Fruit fly (Drosophila melanogaster) whole organism, embryonic: ENCODE measurements around the gene CG6168.

ENCODE experiments used
- Aef1 ChIP-seq: fragments of 200-800 bp; sonication (Bioruptor generic); IDR thresholded peaks from 3 replicates; pipeline ENCODE4 v1.3.6; 2022; ENCODE audit warnings: missing biosample characterization, missing genetic modification characterization
- BtbVII ChIP-seq: fragments of 200-800 bp; sonication (Bioruptor generic); optimal IDR thresholded peaks from 3 replicates; lab custom pipeline; 2017; ENCODE audit warnings: missing biosample characterization, mild to moderate bottlenecking, missing genetic modification characterization
- CG11398 ChIP-seq: fragments of 200-800 bp; sonication (Bioruptor generic); optimal IDR thresholded peaks from 2 replicates; lab custom pipeline; 2016; ENCODE audit warnings: missing biosample characterization, missing genetic modification characterization
- CG12071 ChIP-seq: fragments of 200-800 bp; sonication (Bioruptor generic); optimal IDR thresholded peaks from 3 replicates; lab custom pipeline; 2018; ENCODE audit warnings: missing biosample characterization, mild to moderate bottlenecking, missing genetic modification characterization
- CG12219 ChIP-seq: fragments of 200-800 bp; sonication (Bioruptor generic); optimal IDR thresholded peaks from 3 replicates; lab custom pipeline; 2018; ENCODE audit warnings: missing biosample characterization, mild to moderate bottlenecking, missing genetic modification characterization
- CG12769 ChIP-seq: fragments of 200-800 bp; sonication (Bioruptor generic); optimal IDR thresholded peaks from 2 replicates; lab custom pipeline; 2019; ENCODE audit warnings: missing biosample characterization, mild to moderate bottlenecking, missing genetic modification characterization, moderate library complexity
- CG12942 ChIP-seq: fragments of 200-800 bp; sonication (Bioruptor generic); optimal IDR thresholded peaks from 3 replicates; lab custom pipeline; 2016; ENCODE audit warnings: missing biosample characterization, missing genetic modification characterization
- CG13123 ChIP-seq: fragments of 200-800 bp; sonication (Bioruptor generic); optimal IDR thresholded peaks from 2 replicates; lab custom pipeline; 2016; ENCODE audit warnings: missing biosample characterization, missing genetic modification characterization
- CG14860 ChIP-seq: fragments of 200-800 bp; sonication (Bioruptor generic); IDR thresholded peaks from 3 replicates; pipeline ENCODE4 v1.3.6; 2022; ENCODE audit warnings: missing biosample characterization, missing genetic modification characterization; ENCODE audit not compliant: partially characterized antibody
- CG15011 ChIP-seq: fragments of 200-800 bp; sonication (Bioruptor generic); optimal IDR thresholded peaks from 3 replicates; lab custom pipeline; 2018; ENCODE audit warnings: missing biosample characterization, mild to moderate bottlenecking, missing genetic modification characterization
- CG16863 ChIP-seq: fragments of 200-800 bp; sonication (Bioruptor generic); optimal IDR thresholded peaks from 3 replicates; lab custom pipeline; 2016; ENCODE audit warnings: missing biosample characterization, missing genetic modification characterization
- CG18262 ChIP-seq: fragments of 200-800 bp; optimal IDR thresholded peaks from 3 replicates; lab custom pipeline; 2019; ENCODE audit warnings: missing biosample characterization, mild to moderate bottlenecking, missing genetic modification characterization, moderate library complexity
- CG18619 ChIP-seq: fragments of 200-800 bp; sonication (Bioruptor generic); optimal IDR thresholded peaks from 3 replicates; lab custom pipeline; 2017; ENCODE audit warnings: missing biosample characterization, mild to moderate bottlenecking, missing genetic modification characterization
- CG2889 ChIP-seq: fragments of 200-800 bp; sonication (Bioruptor generic); IDR thresholded peaks from 3 replicates; pipeline ENCODE4 v1.3.6; 2022; ENCODE audit warnings: missing biosample characterization, missing genetic modification characterization
- CG31365 ChIP-seq: fragments of 200-800 bp; sonication (Bioruptor generic); optimal IDR thresholded peaks from 2 replicates; lab custom pipeline; 2018; ENCODE audit warnings: missing biosample characterization, mild to moderate bottlenecking, missing genetic modification characterization
- CG4854 ChIP-seq: fragments of 200-800 bp; sonication (Bioruptor generic); optimal IDR thresholded peaks from 2 replicates; lab custom pipeline; 2016; ENCODE audit warnings: missing biosample characterization, missing genetic modification characterization, inconsistent platforms
- CG8281 ChIP-seq: fragments of 200-800 bp; sonication (Bioruptor generic); optimal IDR thresholded peaks from 2 replicates; lab custom pipeline; 2018; ENCODE audit warnings: missing biosample characterization, mild to moderate bottlenecking, missing genetic modification characterization, moderate library complexity
- CG8359 ChIP-seq: fragments of 200-800 bp; sonication (Bioruptor generic); optimal IDR thresholded peaks from 2 replicates; lab custom pipeline; 2017; ENCODE audit warnings: missing biosample characterization, mild to moderate bottlenecking, missing genetic modification characterization, borderline replicate concordance
- CG8478 ChIP-seq: fragments of >200 bp; optimal IDR thresholded peaks from 2 replicates; lab custom pipeline; 2018
- CG9727 ChIP-seq: fragments of 200-800 bp; sonication (Bioruptor generic); optimal IDR thresholded peaks from 3 replicates; lab custom pipeline; 2017; ENCODE audit warnings: missing biosample characterization, mild to moderate bottlenecking, missing genetic modification characterization
- CG9876 ChIP-seq: fragments of 200-800 bp; sonication (Bioruptor generic); optimal IDR thresholded peaks from 2 replicates; lab custom pipeline; 2016; ENCODE audit warnings: missing biosample characterization, missing genetic modification characterization
- Dek ChIP-seq: fragments of 200-800 bp; sonication (Bioruptor generic); optimal IDR thresholded peaks from 3 replicates; lab custom pipeline; 2019; ENCODE audit warnings: missing biosample characterization, mild to moderate bottlenecking, missing genetic modification characterization, moderate library complexity
- Dip2 ChIP-seq: fragments of 200-800 bp; sonication (Bioruptor generic); IDR thresholded peaks from 2 replicates; pipeline ENCODE4 v1.3.6; 2022; ENCODE audit warnings: missing biosample characterization, missing genetic modification characterization
- Elba2 ChIP-seq: fragments of 200-800 bp; sonication (Bioruptor generic); optimal IDR thresholded peaks from 3 replicates; lab custom pipeline; 2016; ENCODE audit warnings: missing biosample characterization, missing genetic modification characterization
- NFAT ChIP-seq: fragments of 200-800 bp; sonication (Bioruptor generic); IDR thresholded peaks from 2 replicates; pipeline ENCODE4 v1.3.6; 2022; ENCODE audit warnings: missing biosample characterization, missing genetic modification characterization
- Nf-YA ChIP-seq: fragments of 200-800 bp; sonication (Bioruptor generic); IDR thresholded peaks from 2 replicates; pipeline ENCODE4 v1.3.6; 2022; ENCODE audit warnings: missing biosample characterization, missing genetic modification characterization
- NfI ChIP-seq: fragments of 200-800 bp; sonication (Bioruptor generic); optimal IDR thresholded peaks from 3 replicates; lab custom pipeline; 2018; ENCODE audit warnings: missing biosample characterization, mild to moderate bottlenecking, missing genetic modification characterization, moderate library complexity
- Optix ChIP-seq: fragments of 200-800 bp; sonication (Bioruptor generic); IDR thresholded peaks from 3 replicates; pipeline ENCODE4 v1.3.6; 2022; ENCODE audit warnings: missing biosample characterization, missing genetic modification characterization
- Ravus ChIP-seq: fragments of 200-800 bp; sonication (Bioruptor generic); IDR thresholded peaks from 2 replicates; pipeline ENCODE4 v1.3.6; 2022; ENCODE audit warnings: missing biosample characterization, missing genetic modification characterization
- Sox100B ChIP-seq: fragments of 200-800 bp; sonication (Bioruptor generic); optimal IDR thresholded peaks from 3 replicates; lab custom pipeline; 2018; ENCODE audit warnings: missing biosample characterization, mild to moderate bottlenecking, missing genetic modification characterization
- Ssrp ChIP-seq: fragments of 200-800 bp; sonication (Bioruptor generic); optimal IDR thresholded peaks from 2 replicates; lab custom pipeline; 2018; ENCODE audit warnings: missing biosample characterization, mild to moderate bottlenecking, missing genetic modification characterization, moderate library complexity
- Tbp ChIP-seq: fragments of >200 bp; optimal IDR thresholded peaks from 2 replicates; lab custom pipeline; 2018; ENCODE audit warnings: missing biosample characterization, missing genetic modification characterization
- ase ChIP-seq: fragments of 200-800 bp; sonication (Bioruptor generic); IDR thresholded peaks from 3 replicates; pipeline ENCODE4 v1.3.6; 2022; ENCODE audit warnings: missing biosample characterization, missing genetic modification characterization
- ato ChIP-seq: fragments of 200-800 bp; sonication (Bioruptor generic); IDR thresholded peaks from 2 replicates; pipeline ENCODE4 v1.3.6; 2022; ENCODE audit warnings: missing biosample characterization, missing genetic modification characterization; ENCODE audit not compliant: partially characterized antibody
- bbx ChIP-seq: fragments of 200-800 bp; sonication (Bioruptor generic); IDR thresholded peaks from 2 replicates; pipeline ENCODE4 v1.3.6; 2022; ENCODE audit warnings: missing biosample characterization, missing genetic modification characterization; ENCODE audit not compliant: partially characterized antibody
- cg ChIP-seq: fragments of 200-800 bp; sonication (Bioruptor generic); optimal IDR thresholded peaks from 3 replicates; lab custom pipeline; 2019; ENCODE audit warnings: missing biosample characterization, mild to moderate bottlenecking, missing genetic modification characterization, moderate library complexity
- chinmo ChIP-seq: fragments of 200-800 bp; sonication (Bioruptor generic); IDR thresholded peaks from 4 replicates; pipeline ENCODE4 v1.3.6; 2022; ENCODE audit warnings: missing biosample characterization, missing genetic modification characterization; ENCODE audit not compliant: partially characterized antibody
- chn ChIP-seq: fragments of 200-800 bp; sonication (Bioruptor generic); optimal IDR thresholded peaks from 2 replicates; lab custom pipeline; 2016; ENCODE audit warnings: missing biosample characterization, missing genetic modification characterization
- crc ChIP-seq: fragments of 200-800 bp; sonication (Bioruptor generic); optimal IDR thresholded peaks from 2 replicates; lab custom pipeline; 2016; ENCODE audit warnings: missing biosample characterization, missing genetic modification characterization
- esg ChIP-seq: fragments of 200-800 bp; sonication (Bioruptor generic); conservative IDR thresholded peaks from 2 replicates; pipeline ENCODE4 v1.3.6; 2022; ENCODE audit warnings: missing biosample characterization, missing genetic modification characterization
- fru ChIP-seq: fragments of >200 bp; optimal IDR thresholded peaks from 2 replicates; lab custom pipeline; 2017
- gfzf ChIP-seq: fragments of 200-800 bp; sonication (Bioruptor generic); optimal IDR thresholded peaks from 2 replicates; lab custom pipeline; 2016; ENCODE audit warnings: missing biosample characterization, mild to moderate bottlenecking, missing genetic modification characterization, moderate library complexity
- kay ChIP-seq: fragments of 200-800 bp; sonication (Bioruptor generic); optimal IDR thresholded peaks from 2 replicates; lab custom pipeline; 2016; ENCODE audit warnings: missing biosample characterization, missing genetic modification characterization
- klu ChIP-seq: fragments of 200-800 bp; sonication (Bioruptor generic); IDR thresholded peaks from 2 replicates; pipeline ENCODE4 v1.3.6; 2022; ENCODE audit warnings: missing biosample characterization, missing genetic modification characterization
- lab ChIP-seq: fragments of 200-800 bp; sonication (Bioruptor generic); optimal IDR thresholded peaks from 3 replicates; lab custom pipeline; 2017; ENCODE audit warnings: missing biosample characterization, missing genetic modification characterization, mild to moderate bottlenecking, moderate library complexity, missing genetic modification reagents
- lilli ChIP-seq: fragments of 200-800 bp; sonication (Bioruptor generic); optimal IDR thresholded peaks from 3 replicates; lab custom pipeline; 2016; ENCODE audit warnings: missing biosample characterization, missing genetic modification characterization
- luna ChIP-seq: fragments of 200-800 bp; sonication (Bioruptor generic); optimal IDR thresholded peaks from 2 replicates; lab custom pipeline; 2016; ENCODE audit warnings: missing biosample characterization, missing genetic modification characterization
- onecut ChIP-seq: fragments of 200-800 bp; sonication (Bioruptor generic); IDR thresholded peaks from 2 replicates; pipeline ENCODE4 v1.3.6; 2022; ENCODE audit warnings: missing biosample characterization, missing genetic modification characterization
- phol ChIP-seq: fragments of 200-800 bp; sonication (Bioruptor generic); optimal IDR thresholded peaks from 3 replicates; lab custom pipeline; 2018; ENCODE audit warnings: missing biosample characterization, mild to moderate bottlenecking, missing genetic modification characterization, moderate library complexity
- pros ChIP-seq: fragments of 200-800 bp; sonication (Bioruptor generic); optimal IDR thresholded peaks from 3 replicates; lab custom pipeline; 2019; ENCODE audit warnings: missing biosample characterization, mild to moderate bottlenecking, missing genetic modification characterization, moderate library complexity

The CG6168 gene

dm6 chr3L:11318532-11319170, 2.9 kb downstream of the CG6168 start (continued):
- TF ChIP-seq Nf-YA (peak; percentile 94), CG8359 (GFP tag; lab: Kevin White, UChicago) (peak; percentile 80), pros (no peak), NfI (GFP tag; lab: Kevin White, UChicago) (peak; percentile 89), CG12769 (tag; lab: Kevin White, UChicago) (peak; percentile 92), Tbp (GFP tag; lab: Kevin White, UChicago) (no peak), CG16863 (peak; percentile 85), BtbVII (GFP tag; lab: Kevin White, UChicago) (peak; percentile 78), NFAT (peak; percentile 85), ato (GFP tag; lab: Robert Waterston, UW) (no peak), CG12071 (GFP tag; lab: Kevin White, UChicago) (peak; percentile 87), Dek (tag; lab: Kevin White, UChicago) (peak; percentile 62), CG14860 (GFP tag; lab: Robert Waterston, UW) (no peak), Aef1 (peak; percentile 92), Dip2 (GFP tag; lab: Robert Waterston, UW) (peak; percentile 54; the same call in 1 of the 2 replicates), CG4854 (peak; percentile 70), Optix (GFP tag; lab: Robert Waterston, UW) (peak; percentile 79; the same call in 2 of the 3 replicates), CG31365 (tag; lab: Kevin White, UChicago) (peak; percentile 67), cg (GFP tag; lab: Kevin White, UChicago) (peak; percentile 28), CG18262 (tag; lab: Kevin White, UChicago) (peak; percentile 89), ase (GFP tag; lab: Robert Waterston, UW) (peak; percentile 89), lab (peak; percentile 92), CG15011 (GFP tag; lab: Kevin White, UChicago) (peak; percentile 73), esg (peak; percentile 88), Sox100B (GFP tag; lab: Kevin White, UChicago) (peak; percentile 80), lilli (GFP tag; lab: Kevin White, UChicago) (peak; percentile 82), phol (tag; lab: Kevin White, UChicago) (peak; percentile 88), bbx (no peak), CG9727 (peak; percentile 74), onecut (GFP tag; lab: Robert Waterston, UW) (peak; percentile 86), fru (lab: Kevin White, UChicago) (no peak), CG13123 (GFP tag; lab: Kevin White, UChicago) (peak; percentile 67), CG9876 (GFP tag; lab: Kevin White, UChicago) (no peak), luna (GFP tag; lab: Kevin White, UChicago) (peak; percentile 20), kay (peak; percentile 55), klu (GFP tag; lab: Robert Waterston, UW) (peak; percentile 81), Elba2 (GFP tag; lab: Kevin White, UChicago) (no peak), chinmo (no peak), CG18619 (GFP tag; lab: Kevin White, UChicago) (peak; percentile 72), CG11398 (GFP tag; lab: Kevin White, UChicago) (peak; percentile 74), crc (GFP tag; lab: Kevin White, UChicago) (peak; percentile 74), Ssrp (peak; percentile 82), CG8478 (no peak), gfzf (GFP tag; lab: Kevin White, UChicago) (peak; percentile 3), CG12942 (GFP tag; lab: Kevin White, UChicago) (peak; percentile 74), CG2889 (GFP tag; lab: Robert Waterston, UW) (peak; percentile 81), chn (GFP tag; lab: Kevin White, UChicago) (peak; percentile 84), CG12219 (peak; percentile 89), Ravus (GFP tag; lab: Robert Waterston, UW) (peak; percentile 77), CG8281 (peak; percentile 71)
